Worm (Caenorhabditis elegans) whole organism, L1 larva: ENCODE measurements around the gene hlh-11.

Source experiments
- C04F5.9 ChIP-seq: sonication (generic microtip); optimal IDR thresholded peaks from 2 replicates; lab custom pipeline; 2016; ENCODE audit warnings: missing genetic modification characterization, missing compliant biosample characterization
- alr-1 ChIP-seq: fragments of 200-800 bp; sonication (Bioruptor generic); optimal IDR thresholded peaks from 2 replicates; lab custom pipeline; 2018; ENCODE audit warnings: borderline replicate concordance, mild to moderate bottlenecking, missing genetic modification characterization, missing compliant biosample characterization
- aly-2 ChIP-seq: fragments of 150-350 bp; optimal IDR thresholded peaks from 2 replicates; lab custom pipeline; 2014; ENCODE audit warnings: missing biosample characterization, missing genetic modification characterization
- blmp-1 ChIP-seq: fragments of 150-350 bp; optimal IDR thresholded peaks from 2 replicates; lab custom pipeline; 2014; ENCODE audit warnings: missing biosample characterization, missing genetic modification characterization
- ceh-63 ChIP-seq: fragments of 200-800 bp; sonication (Bioruptor generic); optimal IDR thresholded peaks from 2 replicates; lab custom pipeline; 2018; ENCODE audit warnings: mild to moderate bottlenecking, missing genetic modification characterization, missing compliant biosample characterization
- ceh-82 ChIP-seq, 3 experiments: fragments of 150-350 bp in 1 of 3; sonication (generic microtip) in 2 of 3; optimal IDR thresholded peaks; 2 replicates each; lab custom pipeline; 2014 to 2017; ENCODE audit warnings: missing biosample characterization in 3 of 3, missing genetic modification characterization in 3 of 3
- ceh-90 ChIP-seq: sonication (generic microtip); optimal IDR thresholded peaks from 2 replicates; lab custom pipeline; 2016; ENCODE audit warnings: missing genetic modification characterization, missing compliant biosample characterization
- dpl-1 ChIP-seq, 3 experiments: fragments of 150-350 bp in 2 of 3; sonication (generic microtip) in 1 of 3; optimal IDR thresholded peaks; 2 replicates each; lab custom pipeline; 2014 to 2017; ENCODE audit warnings: missing biosample characterization in 3 of 3, missing genetic modification characterization in 3 of 3, missing genetic modification reagents in 3 of 3
- efl-1 ChIP-seq, 4 experiments: fragments of 150-350 bp; optimal IDR thresholded peaks in 3 of 4; peaks in 1 of 4; 1 replicate in 1 of 4; 2 replicates in 3 of 4; lab custom pipeline; 2014; ENCODE audit warnings: missing biosample characterization in 2 of 4, missing genetic modification characterization in 2 of 4, missing genetic modification reagents in 2 of 4
- efl-3 ChIP-seq: fragments of 200-800 bp; sonication (Bioruptor generic); optimal IDR thresholded peaks from 2 replicates; lab custom pipeline; 2018; ENCODE audit warnings: mild to moderate bottlenecking, missing genetic modification characterization, missing compliant biosample characterization
- egl-27 ChIP-seq, 2 experiments: fragments of 150-350 bp in 1 of 2; sonication (generic microtip); optimal IDR thresholded peaks; 3 replicates each; lab custom pipeline; 2017 to 2018; ENCODE audit warnings: missing biosample characterization in 2 of 2, missing genetic modification characterization in 2 of 2, missing genetic modification reagents in 2 of 2
- elt-2 ChIP-seq: sonication (generic microtip); optimal IDR thresholded peaks from 2 replicates; lab custom pipeline; 2016; ENCODE audit warnings: missing genetic modification characterization, mild to moderate bottlenecking, inconsistent platforms, missing compliant biosample characterization, missing genetic modification reagents
- elt-3 ChIP-seq, 6 experiments: fragments of 150-350 bp in 1 of 6; sonication (generic microtip); optimal IDR thresholded peaks; 2 replicates each; lab custom pipeline; 2017 to 2018; ENCODE audit warnings: missing biosample characterization in 6 of 6, missing genetic modification characterization in 6 of 6, inconsistent platforms in 1 of 6
- fkh-10 ChIP-seq: sonication (generic microtip); optimal IDR thresholded peaks from 2 replicates; lab custom pipeline; 2017; ENCODE audit warnings: missing biosample characterization, missing genetic modification reagents, missing genetic modification characterization
- grh-1 ChIP-seq: fragments of 200-800 bp; sonication (Bioruptor generic); IDR thresholded peaks from 2 replicates; pipeline ENCODE4 v1.3.6; 2022; ENCODE audit warnings: missing genetic modification reagents, missing genetic modification characterization, missing compliant biosample characterization
- hlh-17 ChIP-seq: fragments of 200-800 bp; sonication (Bioruptor generic); optimal IDR thresholded peaks from 2 replicates; lab custom pipeline; 2018; ENCODE audit warnings: missing genetic modification characterization, mild to moderate bottlenecking, missing compliant biosample characterization, moderate library complexity, borderline replicate concordance
- hpl-2 ChIP-seq: fragments of 150-350 bp; optimal IDR thresholded peaks from 2 replicates; lab custom pipeline; 2014; ENCODE audit warnings: missing biosample characterization, missing genetic modification reagents, missing genetic modification characterization
- lin-13 ChIP-seq: fragments of 150-350 bp; optimal IDR thresholded peaks from 2 replicates; lab custom pipeline; 2014; ENCODE audit warnings: missing biosample characterization, missing genetic modification reagents, missing genetic modification characterization
- lin-15B ChIP-seq: fragments of 150-350 bp; sonication (generic microtip); optimal IDR thresholded peaks from 3 replicates; lab custom pipeline; 2014; ENCODE audit warnings: missing biosample characterization, missing genetic modification characterization
- lin-35 ChIP-seq, 2 experiments: fragments of 150-350 bp; optimal IDR thresholded peaks; 2 replicates each; lab custom pipeline; 2014; ENCODE audit warnings: missing biosample characterization in 2 of 2, missing genetic modification characterization in 2 of 2, missing genetic modification reagents in 2 of 2
- lsy-2 ChIP-seq, 2 experiments: fragments of 150-350 bp; optimal IDR thresholded peaks; 2 replicates each; lab custom pipeline; 2014; ENCODE audit warnings: missing biosample characterization in 2 of 2, missing genetic modification characterization in 2 of 2
- mdl-1 ChIP-seq, 2 experiments: fragments of 150-350 bp; optimal IDR thresholded peaks; 2 replicates each; lab custom pipeline; 2014 to 2017; ENCODE audit warnings: missing biosample characterization in 2 of 2, missing genetic modification characterization in 2 of 2, inconsistent platforms in 1 of 2
- nhr-19 ChIP-seq: fragments of 200-800 bp; sonication (Bioruptor generic); conservative IDR thresholded peaks from 2 replicates; pipeline ENCODE4 v1.3.6; 2022; ENCODE audit warnings: missing genetic modification characterization, missing compliant biosample characterization
- nhr-20 ChIP-seq: sonication (generic microtip); optimal IDR thresholded peaks from 2 replicates; lab custom pipeline; 2016; ENCODE audit warnings: mild to moderate bottlenecking, missing genetic modification characterization, missing compliant biosample characterization
- nhr-237 ChIP-seq: fragments of 150-350 bp; optimal IDR thresholded peaks from 2 replicates; lab custom pipeline; 2014; ENCODE audit warnings: missing biosample characterization, missing genetic modification characterization
- nhr-28 ChIP-seq: fragments of 150-350 bp; optimal IDR thresholded peaks from 2 replicates; lab custom pipeline; 2014; ENCODE audit warnings: missing biosample characterization, missing genetic modification characterization
- nhr-76 ChIP-seq: sonication (generic microtip); optimal IDR thresholded peaks from 2 replicates; lab custom pipeline; 2017; ENCODE audit warnings: missing biosample characterization, missing genetic modification characterization
- nhr-84 ChIP-seq: sonication (generic microtip); optimal IDR thresholded peaks from 2 replicates; lab custom pipeline; 2017; ENCODE audit warnings: missing biosample characterization, missing genetic modification characterization
- nhr-90 ChIP-seq: sonication (generic microtip); optimal IDR thresholded peaks from 2 replicates; lab custom pipeline; 2016; ENCODE audit warnings: mild to moderate bottlenecking, missing genetic modification characterization, missing compliant biosample characterization; ENCODE audit not compliant: poor library complexity
- pax-3 ChIP-seq: fragments of 200-800 bp; sonication (Bioruptor generic); optimal IDR thresholded peaks from 2 replicates; lab custom pipeline; 2018; ENCODE audit warnings: mild to moderate bottlenecking, missing genetic modification characterization, moderate library complexity, missing compliant biosample characterization
- sox-4 ChIP-seq: sonication (generic microtip); optimal IDR thresholded peaks from 2 replicates; lab custom pipeline; 2016; ENCODE audit warnings: missing genetic modification characterization, missing compliant biosample characterization
- sptf-1 ChIP-seq: fragments of 150-350 bp; optimal IDR thresholded peaks from 2 replicates; lab custom pipeline; 2014; ENCODE audit warnings: missing biosample characterization, missing genetic modification characterization
- tbx-2 ChIP-seq: sonication (generic microtip); optimal IDR thresholded peaks from 2 replicates; lab custom pipeline; 2016; ENCODE audit warnings: missing genetic modification characterization, missing compliant biosample characterization
- tlp-1 ChIP-seq: fragments of 150-350 bp; optimal IDR thresholded peaks from 2 replicates; lab custom pipeline; 2014; ENCODE audit warnings: missing biosample characterization, missing genetic modification characterization
- unc-30 ChIP-seq: sonication (generic microtip); optimal IDR thresholded peaks from 2 replicates; lab custom pipeline; 2017; ENCODE audit warnings: missing biosample characterization, missing genetic modification characterization
- unc-86 ChIP-seq: sonication (generic microtip); optimal IDR thresholded peaks from 2 replicates; lab custom pipeline; 2016; ENCODE audit warnings: missing genetic modification characterization, missing compliant biosample characterization
- vab-15 ChIP-seq: sonication (generic microtip); optimal IDR thresholded peaks from 2 replicates; lab custom pipeline; 2017; ENCODE audit warnings: missing genotype, mild to moderate bottlenecking, missing genetic modification characterization, missing compliant biosample characterization
- xbp-1 ChIP-seq: sonication (generic microtip); optimal IDR thresholded peaks from 2 replicates; lab custom pipeline; 2016; ENCODE audit warnings: missing genetic modification characterization, missing compliant biosample characterization
- zip-4 ChIP-seq: fragments of 200-800 bp; sonication (Bioruptor generic); optimal IDR thresholded peaks from 2 replicates; lab custom pipeline; 2018; ENCODE audit warnings: mild to moderate bottlenecking, missing genetic modification characterization, moderate library complexity, missing compliant biosample characterization
- ztf-4 ChIP-seq: fragments of 150-350 bp; optimal IDR thresholded peaks from 2 replicates; lab custom pipeline; 2014; ENCODE audit warnings: missing biosample characterization, missing genetic modification characterization

hlh-11 gene

ce11 chrIII:9619079-9619761 is at the start of gene hlh-11 (continued):
- TF ChIP-seq ceh-82 (tag; optimal IDR thresholded peaks at IDR 0.05; lab: Kevin White, UChicago) (peak; percentile 51 to 81 (median 70)), nhr-76 (tag; lab: Kevin White, UChicago) (no peak), nhr-84 (tag; lab: Kevin White, UChicago) (no peak), elt-3 (tag; optimal IDR thresholded peaks at IDR 0.05; lab: Kevin White, UChicago) (peak in 4 of 6 experiments; percentile 40 to 75 (median 55)), nhr-20 (tag; lab: Kevin White, UChicago) (peak; percentile 96), fkh-10 (peak; percentile 19), hlh-17 (GFP tag; lab: Kevin White, UChicago) (no peak), hpl-2 (GFP tag; lab: Kevin White, UChicago) (no peak), efl-3 (GFP tag; lab: Kevin White, UChicago) (no peak), unc-30 (tag; lab: Kevin White, UChicago) (no peak), ceh-90 (tag; lab: Kevin White, UChicago) (peak; percentile 0), ztf-4 (tag; lab: Kevin White, UChicago) (peak; percentile 92), pax-3 (tag; lab: Kevin White, UChicago) (peak; percentile 55), sptf-1 (no peak), lin-13 (peak; percentile 81), blmp-1 (tag; lab: Kevin White, UChicago) (peak; percentile 81), sox-4 (tag; lab: Kevin White, UChicago) (peak; percentile 59), nhr-90 (peak; percentile 85), egl-27 (tag; optimal IDR thresholded peaks at IDR 0.05; lab: Kevin White, UChicago) (peak; percentile 67 to 94), aly-2 (tag; lab: Kevin White, UChicago) (peak; percentile 33), ceh-63 (GFP tag; lab: Kevin White, UChicago) (no peak), tlp-1 (no peak), C04F5.9 (tag; lab: Kevin White, UChicago) (peak; percentile 25), unc-86 (tag; lab: Kevin White, UChicago) (peak; percentile 81), nhr-28 (tag; lab: Kevin White, UChicago) (no peak), grh-1 (GFP tag; lab: Robert Waterston, UW) (peak; percentile 28), vab-15 (tag; lab: Kevin White, UChicago) (no peak), nhr-19 (peak; percentile 88), nhr-237 (tag; lab: Kevin White, UChicago) (peak; percentile 39), lin-35 (GFP tag; optimal IDR thresholded peaks at IDR 0.05; lab: Kevin White, UChicago) (peak; percentile 69 to 71), mdl-1 (tag; optimal IDR thresholded peaks at IDR 0.05; lab: Kevin White, UChicago) (peak; percentile 86 to 99), elt-2 (tag; lab: Kevin White, UChicago) (peak; percentile 65), zip-4 (GFP tag; lab: Kevin White, UChicago) (peak; percentile 44)

- TF ChIP-seq alr-1: no peak
- TF ChIP-seq efl-1 (optimal IDR thresholded peaks at IDR 0.05; lab: Kevin White, UChicago): peak in 1 of 2 experiments; percentile 81
- peak; percentile 84 to 98 for TF ChIP-seq efl-1 (GFP tag; optimal IDR thresholded peaks at IDR 0.05 in 1 of 2; lab: Kevin White, UChicago)
- no peak for TF ChIP-seq ztf-4 (tag; lab: Kevin White, UChicago)
- peak; percentile 3 for TF ChIP-seq tbx-2 (tag; lab: Kevin White, UChicago)
- TF ChIP-seq lsy-2 (tag; optimal IDR thresholded peaks at IDR 0.05; lab: Kevin White, UChicago): peak in 1 of 2 experiments; percentile 59
- no peak for TF ChIP-seq tlp-1
- TF ChIP-seq lin-35 (GFP tag; optimal IDR thresholded peaks at IDR 0.05; lab: Kevin White, UChicago): peak; percentile 59 to 81
- TF ChIP-seq dpl-1 (GFP tag; optimal IDR thresholded peaks at IDR 0.05; lab: Kevin White, UChicago): peak; percentile 66 to 77 (median 75)
- TF ChIP-seq lin-15B: peak; percentile 9
- peak; percentile 78 for TF ChIP-seq xbp-1 (tag; lab: Kevin White, UChicago)
Measured at ce11 chrIII:9570869-9571268, 48.6 kb upstream of the hlh-11 start.
